Fruit fly (Drosophila melanogaster) whole organism, embryonic: Measurements from ENCODE around the gene CG13842.
A peak's percentile ranks its signal among the peaks of the same experiment; 100 is the strongest.

Experiments
- Abd-B ChIP-seq: fragments of 200-800 bp; sonication (Bioruptor generic); optimal IDR thresholded peaks from 2 replicates; lab custom pipeline; 2018; ENCODE audit warnings: missing biosample characterization, mild to moderate bottlenecking, missing genetic modification characterization, moderate library complexity
- Antp ChIP-seq: fragments of 200-800 bp; sonication (Bioruptor generic); optimal IDR thresholded peaks from 3 replicates; lab custom pipeline; 2016; ENCODE audit warnings: missing biosample characterization, missing genetic modification characterization
- C15 ChIP-seq: fragments of 200-800 bp; sonication (Bioruptor generic); IDR thresholded peaks from 3 replicates; pipeline ENCODE4 v1.3.6; 2022; ENCODE audit warnings: missing biosample characterization, missing genetic modification characterization
- CG10959 ChIP-seq: fragments of 200-800 bp; sonication (Bioruptor generic); IDR thresholded peaks from 2 replicates; pipeline ENCODE4 v1.3.6; 2022; ENCODE audit warnings: missing biosample characterization, missing genetic modification characterization
- CG12299 ChIP-seq: fragments of 200-800 bp; sonication (Bioruptor generic); optimal IDR thresholded peaks from 2 replicates; lab custom pipeline; 2018; ENCODE audit warnings: missing biosample characterization, mild to moderate bottlenecking, missing genetic modification characterization
- CG12769 ChIP-seq: fragments of 200-800 bp; sonication (Bioruptor generic); optimal IDR thresholded peaks from 2 replicates; lab custom pipeline; 2019; ENCODE audit warnings: missing biosample characterization, mild to moderate bottlenecking, missing genetic modification characterization, moderate library complexity
- CG13123 ChIP-seq: fragments of 200-800 bp; sonication (Bioruptor generic); optimal IDR thresholded peaks from 2 replicates; lab custom pipeline; 2016; ENCODE audit warnings: missing biosample characterization, missing genetic modification characterization
- CG13287 ChIP-seq: fragments of 200-800 bp; sonication (Bioruptor generic); IDR thresholded peaks from 2 replicates; pipeline ENCODE4 v1.3.6; 2022; ENCODE audit warnings: missing biosample characterization, missing genetic modification characterization; ENCODE audit not compliant: partially characterized antibody
- CG14667 ChIP-seq: fragments of 200-800 bp; sonication (Bioruptor generic); IDR thresholded peaks from 2 replicates; pipeline ENCODE4 v1.3.6; 2022; ENCODE audit warnings: missing biosample characterization, missing genetic modification characterization
- CG15696 ChIP-seq: fragments of 200-800 bp; sonication (Bioruptor generic); optimal IDR thresholded peaks from 2 replicates; lab custom pipeline; 2019; ENCODE audit warnings: missing biosample characterization, mild to moderate bottlenecking, missing genetic modification characterization, moderate library complexity
- CG16813 ChIP-seq: fragments of 200-800 bp; sonication (Bioruptor generic); IDR thresholded peaks from 3 replicates; pipeline ENCODE4 v1.3.6; 2022; ENCODE audit warnings: missing biosample characterization, missing genetic modification characterization; ENCODE audit not compliant: partially characterized antibody
- CG17186 ChIP-seq: fragments of 200-800 bp; sonication (Bioruptor generic); optimal IDR thresholded peaks from 3 replicates; lab custom pipeline; 2017; ENCODE audit warnings: missing biosample characterization, missing genetic modification reagents, missing genetic modification characterization
- CG2678 ChIP-seq: fragments of 200-800 bp; sonication (Bioruptor generic); optimal IDR thresholded peaks from 3 replicates; lab custom pipeline; 2019; ENCODE audit warnings: missing biosample characterization, mild to moderate bottlenecking, missing genetic modification characterization, moderate library complexity
- CG2875 ChIP-seq: fragments of 200-800 bp; sonication (Bioruptor generic); optimal IDR thresholded peaks from 2 replicates; lab custom pipeline; 2017; ENCODE audit warnings: missing biosample characterization, mild to moderate bottlenecking, missing genetic modification characterization, missing genetic modification reagents
- CG30403 ChIP-seq: fragments of 200-800 bp; sonication (Bioruptor generic); optimal IDR thresholded peaks from 3 replicates; lab custom pipeline; 2016; ENCODE audit warnings: missing biosample characterization, missing genetic modification characterization
- CG31224 ChIP-seq: fragments of 200-800 bp; sonication (Bioruptor generic); IDR thresholded peaks from 2 replicates; pipeline ENCODE4 v1.3.6; 2022; ENCODE audit warnings: missing biosample characterization, missing genetic modification characterization
- CG32767 ChIP-seq: fragments of 200-800 bp; sonication (Bioruptor generic); IDR thresholded peaks from 2 replicates; pipeline ENCODE4 v1.3.6; 2022; ENCODE audit warnings: missing biosample characterization, missing genetic modification characterization
- CG34224 ChIP-seq: fragments of 200-800 bp; sonication (Bioruptor generic); IDR thresholded peaks from 3 replicates; pipeline ENCODE4 v1.3.6; 2022; ENCODE audit warnings: missing biosample characterization, missing genetic modification characterization; ENCODE audit not compliant: partially characterized antibody
- CG34422 ChIP-seq: fragments of 200-800 bp; sonication (Bioruptor generic); IDR thresholded peaks from 3 replicates; pipeline ENCODE4 v1.3.6; 2022; ENCODE audit warnings: missing biosample characterization, missing genetic modification characterization
- CG3726 ChIP-seq: fragments of 200-800 bp; sonication (Bioruptor generic); IDR thresholded peaks from 3 replicates; pipeline ENCODE4, ENCODE4 v1.3.6; 2022; ENCODE audit warnings: missing biosample characterization, missing genetic modification characterization
- CG4617 ChIP-seq: fragments of 200-800 bp; sonication (Bioruptor generic); optimal IDR thresholded peaks from 3 replicates; lab custom pipeline; 2016; ENCODE audit warnings: missing biosample characterization, missing genetic modification characterization, borderline replicate concordance
- CG6272 ChIP-seq: fragments of 200-800 bp; sonication (Bioruptor generic); IDR thresholded peaks from 2 replicates; pipeline ENCODE4 v1.3.6; 2022; ENCODE audit warnings: missing biosample characterization, missing genetic modification characterization
- CG7556 ChIP-seq: fragments of 200-800 bp; sonication (Bioruptor generic); optimal IDR thresholded peaks from 2 replicates; lab custom pipeline; 2017; ENCODE audit warnings: missing biosample characterization, mild to moderate bottlenecking, missing genetic modification characterization
- Camta ChIP-seq: fragments of 200-800 bp; sonication (Bioruptor generic); optimal IDR thresholded peaks from 2 replicates; lab custom pipeline; 2016; ENCODE audit warnings: missing biosample characterization, missing genetic modification characterization
- Deaf1 ChIP-seq: fragments of 200-800 bp; optimal IDR thresholded peaks from 3 replicates; lab custom pipeline; 2019; ENCODE audit warnings: missing biosample characterization, mild to moderate bottlenecking, missing genetic modification characterization, moderate library complexity
- HLH4C ChIP-seq: fragments of 200-800 bp; sonication (Bioruptor generic); IDR thresholded peaks from 3 replicates; pipeline ENCODE4 v1.3.6; 2022; ENCODE audit warnings: missing biosample characterization, missing genetic modification characterization; ENCODE audit not compliant: partially characterized antibody
- Hand ChIP-seq: fragments of 200-800 bp; sonication (Bioruptor generic); optimal IDR thresholded peaks from 2 replicates; lab custom pipeline; 2017; ENCODE audit warnings: mild to moderate bottlenecking, missing biosample characterization, missing genetic modification reagents, missing genetic modification characterization
- Hr39 ChIP-seq: fragments of >200 bp; optimal IDR thresholded peaks from 2 replicates; lab custom pipeline; 2017
- Hr51 ChIP-seq, 2 experiments: fragments of 200-800 bp; sonication (Bioruptor generic); optimal IDR thresholded peaks; 2 replicates in 1 of 2; 3 replicates in 1 of 2; lab custom pipeline; 2016 to 2018; ENCODE audit warnings: missing biosample characterization in 2 of 2, missing genetic modification characterization in 2 of 2, mild to moderate bottlenecking in 1 of 2, moderate library complexity in 1 of 2
- Kr ChIP-seq: fragments of 200-800 bp; sonication (Bioruptor generic); optimal IDR thresholded peaks from 2 replicates; lab custom pipeline; 2017; ENCODE audit warnings: missing biosample characterization, mild to moderate bottlenecking, missing genetic modification characterization
- Lpt ChIP-seq: fragments of >200 bp; optimal IDR thresholded peaks from 2 replicates; lab custom pipeline; 2018; ENCODE audit warnings: missing biosample characterization, missing genetic modification characterization
- MBD-R2 ChIP-seq: fragments of 200-800 bp; sonication (Bioruptor generic); IDR thresholded peaks from 2 replicates; pipeline ENCODE4 v1.3.6; 2022; ENCODE audit warnings: missing biosample characterization, missing genetic modification characterization
- Nf-YA ChIP-seq: fragments of 200-800 bp; sonication (Bioruptor generic); IDR thresholded peaks from 2 replicates; pipeline ENCODE4 v1.3.6; 2022; ENCODE audit warnings: missing biosample characterization, missing genetic modification characterization
- Six4 ChIP-seq: fragments of 200-800 bp; sonication (Bioruptor generic); optimal IDR thresholded peaks from 2 replicates; lab custom pipeline; 2016; ENCODE audit warnings: missing biosample characterization, missing genetic modification characterization
- aop ChIP-seq: fragments of 200-800 bp; sonication (Bioruptor generic); IDR thresholded peaks from 2 replicates; pipeline ENCODE4 v1.3.6; 2022; ENCODE audit warnings: missing biosample characterization, missing genetic modification characterization
- bowl ChIP-seq: fragments of 200-800 bp; sonication (Bioruptor generic); IDR thresholded peaks from 2 replicates; pipeline ENCODE4 v1.3.6; 2022; ENCODE audit warnings: missing biosample characterization, missing genetic modification characterization
- br ChIP-seq: fragments of >200 bp; optimal IDR thresholded peaks from 2 replicates; lab custom pipeline; 2017
- cato ChIP-seq: fragments of 200-800 bp; sonication (Bioruptor generic); optimal IDR thresholded peaks from 2 replicates; lab custom pipeline; 2016; ENCODE audit warnings: missing biosample characterization, missing genetic modification characterization, borderline replicate concordance
- crol ChIP-seq: fragments of 200-800 bp; sonication (Bioruptor generic); IDR thresholded peaks from 2 replicates; pipeline ENCODE4 v1.3.6; 2022; ENCODE audit warnings: missing biosample characterization, missing genetic modification characterization
- dimm ChIP-seq: fragments of 200-800 bp; sonication (Bioruptor generic); IDR thresholded peaks from 2 replicates; pipeline ENCODE4 v1.3.6; 2022; ENCODE audit warnings: missing biosample characterization, missing genetic modification characterization
- ewg ChIP-seq: fragments of 200-800 bp; sonication (Bioruptor generic); optimal IDR thresholded peaks from 3 replicates; lab custom pipeline; 2017; ENCODE audit warnings: mild to moderate bottlenecking, missing biosample characterization, missing genetic modification reagents, missing genetic modification characterization
- fd96Cb ChIP-seq: fragments of 200-800 bp; sonication (Bioruptor generic); optimal IDR thresholded peaks from 2 replicates; lab custom pipeline; 2018; ENCODE audit warnings: missing biosample characterization, mild to moderate bottlenecking, missing genetic modification characterization, moderate library complexity
- ham ChIP-seq: fragments of 200-800 bp; sonication (Bioruptor generic); IDR thresholded peaks from 2 replicates; pipeline ENCODE4 v1.3.6; 2022; ENCODE audit warnings: missing biosample characterization, missing genetic modification characterization
- lola ChIP-seq, 3 experiments: fragments of >200 bp in 2 of 3; fragments of 200-800 bp in 1 of 3; sonication (Bioruptor generic) in 1 of 3; optimal IDR thresholded peaks; 2 replicates each; lab custom pipeline; 2017 to 2019; ENCODE audit warnings: missing biosample characterization in 3 of 3, missing genetic modification characterization in 3 of 3, mild to moderate bottlenecking in 1 of 3, moderate library complexity in 1 of 3
- mld ChIP-seq: fragments of 200-800 bp; sonication (Bioruptor generic); IDR thresholded peaks from 3 replicates; pipeline ENCODE4 v1.3.6; 2022; ENCODE audit warnings: missing biosample characterization, missing genetic modification characterization; ENCODE audit not compliant: partially characterized antibody
- nom ChIP-seq: fragments of 200-800 bp; sonication (Bioruptor generic); optimal IDR thresholded peaks from 2 replicates; lab custom pipeline; 2017; ENCODE audit warnings: missing biosample characterization, missing genetic modification characterization, mild to moderate bottlenecking, moderate library complexity, missing genetic modification reagents
- pita ChIP-seq: fragments of 200-800 bp; sonication (Bioruptor generic); optimal IDR thresholded peaks from 2 replicates; lab custom pipeline; 2017; ENCODE audit warnings: missing biosample characterization, mild to moderate bottlenecking, missing genetic modification characterization
- trh ChIP-seq: fragments of 200-800 bp; sonication (Bioruptor generic); optimal IDR thresholded peaks from 2 replicates; lab custom pipeline; 2016; ENCODE audit warnings: missing biosample characterization, missing genetic modification characterization
- z ChIP-seq: fragments of 200-800 bp; sonication (Bioruptor generic); IDR thresholded peaks from 3 replicates; pipeline ENCODE4 v1.3.6; 2022; ENCODE audit warnings: missing biosample characterization, missing genetic modification characterization
- zen2 ChIP-seq: fragments of 200-800 bp; sonication (Bioruptor generic); IDR thresholded peaks from 3 replicates; pipeline ENCODE4 v1.3.6; 2022; ENCODE audit warnings: missing biosample characterization, missing genetic modification characterization; ENCODE audit not compliant: partially characterized antibody
- zfh1 ChIP-seq: fragments of 200-800 bp; sonication (Bioruptor generic); IDR thresholded peaks from 3 replicates; pipeline ENCODE4 v1.3.6; 2022; ENCODE audit warnings: missing biosample characterization, missing genetic modification characterization

CG13842 gene

DNA sequence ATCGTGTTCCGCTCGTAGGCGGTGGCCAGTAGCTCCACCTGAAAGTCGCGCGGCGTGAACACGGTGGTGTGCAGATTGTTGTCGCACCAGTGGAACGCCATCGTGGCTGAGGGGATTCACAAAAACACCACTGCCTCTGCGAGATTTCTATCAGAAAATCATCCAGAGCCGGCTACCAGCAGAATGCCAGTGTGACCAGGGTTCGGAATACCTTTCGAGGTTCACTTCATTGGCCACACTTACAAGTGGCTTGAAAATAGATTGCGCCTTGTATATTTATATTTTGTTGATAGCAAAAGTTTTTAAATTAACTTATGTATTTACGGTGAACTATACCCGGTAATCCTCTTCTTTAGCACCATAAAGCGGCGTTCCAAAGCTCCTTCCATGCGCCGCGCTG is 33.9 kb upstream of the CG13842 start, which contains the start of the genes Dcr-1 and CG6985 (continued):
- TF ChIP-seq CG15696 (tag; lab: Kevin White, UChicago) (no peak), CG16813 (GFP tag; lab: Robert Waterston, UW) (no peak), nom (GFP tag; lab: Kevin White, UChicago) (no peak), bowl (GFP tag; lab: Robert Waterston, UW) (no peak), Hr39 (lab: Kevin White, UChicago) (no peak), pita (no peak), Nf-YA (no peak), CG17186 (GFP tag; lab: Kevin White, UChicago) (peak; percentile 20), CG12299 (no peak), lola (GFP tag; optimal IDR thresholded peaks at IDR 0.05; lab: Kevin White, UChicago) (no peak), mld (0 out of 3 replicates have a peak, but pooled peaks have one; percentile 24), ham (GFP tag; lab: Robert Waterston, UW) (no peak), CG13123 (GFP tag; lab: Kevin White, UChicago) (no peak), CG6272 (GFP tag; lab: Robert Waterston, UW) (no peak), Kr (GFP tag; lab: Kevin White, UChicago) (no peak), HLH4C (GFP tag; lab: Robert Waterston, UW) (no peak), CG10959 (GFP tag; lab: Robert Waterston, UW) (no peak), Hand (GFP tag; lab: Kevin White, UChicago) (no peak), fd96Cb (no peak), Abd-B (GFP tag; lab: Kevin White, UChicago) (no peak), CG34224 (GFP tag; lab: Robert Waterston, UW) (peak; percentile 33; the same call in 2 of the 3 replicates), CG4617 (GFP tag; lab: Kevin White, UChicago) (peak; percentile 56), CG14667 (GFP tag; lab: Robert Waterston, UW) (no peak), CG12769 (tag; lab: Kevin White, UChicago) (no peak), CG2875 (GFP tag; lab: Kevin White, UChicago) (no peak), z (GFP tag; lab: Robert Waterston, UW) (no peak), MBD-R2 (GFP tag; lab: Robert Waterston, UW) (peak; percentile 88), Camta (GFP tag; lab: Kevin White, UChicago) (no peak), ewg (no peak), crol (GFP tag; lab: Robert Waterston, UW) (no peak), Deaf1 (no peak), CG32767 (GFP tag; lab: Robert Waterston, UW) (no peak), br (lab: Kevin White, UChicago) (no peak), Six4 (no peak), Antp (GFP tag; lab: Kevin White, UChicago) (no peak), CG30403 (GFP tag; lab: Kevin White, UChicago) (no peak), zen2 (GFP tag; lab: Robert Waterston, UW) (0 out of 3 replicates have a peak, but pooled peaks have one; percentile 20), CG31224 (GFP tag; lab: Robert Waterston, UW) (no peak), CG3726 (GFP tag; lab: Robert Waterston, UW) (no peak), aop (GFP tag; lab: Robert Waterston, UW) (no peak), cato (GFP tag; lab: Kevin White, UChicago) (no peak), Lpt (no peak), CG7556 (GFP tag; lab: Kevin White, UChicago) (no peak), Hr51 (GFP tag; optimal IDR thresholded peaks at IDR 0.05; lab: Kevin White, UChicago) (no peak), zfh1 (GFP tag; lab: Robert Waterston, UW) (no peak), dimm (GFP tag; lab: Robert Waterston, UW) (no peak), CG34422 (peak; percentile 54; the same call in 1 of the 3 replicates), CG2678 (tag; lab: Kevin White, UChicago) (no peak), C15 (GFP tag; lab: Robert Waterston, UW) (no peak), trh (no peak), CG13287 (GFP tag; lab: Robert Waterston, UW) (peak; percentile 40)
